Fruit fly (Drosophila melanogaster): ENCODE measurements around the gene rod.

rod gene

dm6 chr3R:31580586-31580994, at the start of gene rod, which contains the start of gene pygo:
TSS of gene rod (plus strand) at chr3R:31580951.
TSS of gene pygo (minus strand) at chr3R:31580699.
- TF ChIP-seq usp (GFP tag; optimal IDR thresholded peaks at IDR 0.05) (no peak), Dfd (GFP tag; optimal IDR thresholded peaks at IDR 0.05) (no peak), ey (GFP tag; optimal IDR thresholded peaks at IDR 0.05) (no peak), br (GFP tag; optimal IDR thresholded peaks at IDR 0.05) (no peak), lola (GFP tag; optimal IDR thresholded peaks at IDR 0.05) (no peak), Abd-B (GFP tag; optimal IDR thresholded peaks at IDR 0.05) (no peak), Vsx2 (GFP tag; optimal IDR thresholded peaks at IDR 0.05; ENCODE audit: partially characterized antibody) (no peak), tai (GFP tag; optimal IDR thresholded peaks at IDR 0.05) (no peak), h (GFP tag; optimal IDR thresholded peaks at IDR 0.05) (no peak)

- TF ChIP-seq HLH106 (tag; optimal IDR thresholded peaks at IDR 0.05) (no peak), CG32264 (GFP tag; optimal IDR thresholded peaks at IDR 0.05) (no peak), Hnf4 (GFP tag; optimal IDR thresholded peaks at IDR 0.05) (no peak), Mio (GFP tag; optimal IDR thresholded peaks at IDR 0.05) (no peak), rgr (GFP tag; optimal IDR thresholded peaks at IDR 0.05) (no peak), fru (GFP tag; optimal IDR thresholded peaks at IDR 0.05) (no peak), CrebA (GFP tag; optimal IDR thresholded peaks at IDR 0.05; ENCODE audit: borderline replicate concordance) (no peak), Sp1 (GFP tag; optimal IDR thresholded peaks at IDR 0.05) (no peak), OdsH (GFP tag; optimal IDR thresholded peaks at IDR 0.05) (no peak), Abd-B (GFP tag; optimal IDR thresholded peaks at IDR 0.05) (no peak), sv (GFP tag; optimal IDR thresholded peaks at IDR 0.05) (no peak), dsf (GFP tag; optimal IDR thresholded peaks at IDR 0.05; ENCODE audit: borderline replicate concordance) (no peak), dmrt93B (GFP tag; optimal IDR thresholded peaks at IDR 0.05) (no peak)
Measured at dm6 chr3R:31541915-31542314, 38.8 kb upstream of the rod start.

- no peak for TF ChIP-seq brk (GFP tag; optimal IDR thresholded peaks at IDR 0.05)
- peak; percentile 6 for TF ChIP-seq Dif (GFP tag; optimal IDR thresholded peaks at IDR 0.05; ENCODE audit: partially characterized antibody)
- no peak for TF ChIP-seq Rel (GFP tag; optimal IDR thresholded peaks at IDR 0.05)
- no peak for TF ChIP-seq Rel (tag; optimal IDR thresholded peaks at IDR 0.05)
Measured at dm6 chr3R:31542721-31543120, 38.0 kb upstream of the rod start, which contains the start of gene nyo. TSS of gene nyo (plus strand) at chr3R:31543032.

- TF ChIP-seq Mio (GFP tag; optimal IDR thresholded peaks at IDR 0.05): no peak
- TF ChIP-seq h (GFP tag; optimal IDR thresholded peaks at IDR 0.05): no peak
- no peak for TF ChIP-seq GATAd (GFP tag; optimal IDR thresholded peaks at IDR 0.05)
- no peak for TF ChIP-seq Myc (optimal IDR thresholded peaks at IDR 0.05)
- TF ChIP-seq N (GFP tag; optimal IDR thresholded peaks at IDR 0.05): no peak
- no peak for TF ChIP-seq tai (GFP tag; optimal IDR thresholded peaks at IDR 0.05)
- TF ChIP-seq brk (GFP tag; optimal IDR thresholded peaks at IDR 0.05): no peak
- no peak for TF ChIP-seq Hr83 (GFP tag; optimal IDR thresholded peaks at IDR 0.05; ENCODE audit: poor library complexity, severe bottlenecking)
- no peak for TF ChIP-seq Jra (GFP tag; optimal IDR thresholded peaks at IDR 0.05)
- TF ChIP-seq sage (GFP tag; optimal IDR thresholded peaks at IDR 0.05): no peak
Measured at dm6 chr3R:31548766-31549510, 31.8 kb upstream of the rod start.

dm6 chr3R:31550910-31551309, 29.8 kb upstream of the rod start:
- TF ChIP-seq Jra (GFP tag; optimal IDR thresholded peaks at IDR 0.05) (no peak), fru (GFP tag; optimal IDR thresholded peaks at IDR 0.05) (no peak), usp (GFP tag; optimal IDR thresholded peaks at IDR 0.05) (no peak)

- TF ChIP-seq Dif (GFP tag; optimal IDR thresholded peaks at IDR 0.05; ENCODE audit: partially characterized antibody): no peak
- TF ChIP-seq CG32264 (GFP tag; optimal IDR thresholded peaks at IDR 0.05): no peak
- TF ChIP-seq dsf (GFP tag; optimal IDR thresholded peaks at IDR 0.05; ENCODE audit: borderline replicate concordance): no peak
- TF ChIP-seq pan (optimal IDR thresholded peaks at IDR 0.05): no peak
- no peak for TF ChIP-seq Vsx2 (GFP tag; optimal IDR thresholded peaks at IDR 0.05; ENCODE audit: partially characterized antibody)
- TF ChIP-seq Jra (GFP tag; optimal IDR thresholded peaks at IDR 0.05): no peak
- TF ChIP-seq foxo (GFP tag; optimal IDR thresholded peaks at IDR 0.05): no peak
- TF ChIP-seq Dfd (GFP tag; optimal IDR thresholded peaks at IDR 0.05): no peak
- no peak for TF ChIP-seq ey (GFP tag; optimal IDR thresholded peaks at IDR 0.05)
- TF ChIP-seq HLH106 (tag; optimal IDR thresholded peaks at IDR 0.05): no peak
- no peak for TF ChIP-seq psq (GFP tag; optimal IDR thresholded peaks at IDR 0.05)
- no peak for TF ChIP-seq lola (GFP tag; optimal IDR thresholded peaks at IDR 0.05)
- TF ChIP-seq OdsH (GFP tag; optimal IDR thresholded peaks at IDR 0.05): no peak
- no peak for TF ChIP-seq br (GFP tag; optimal IDR thresholded peaks at IDR 0.05)
- no peak for TF ChIP-seq Abd-B (GFP tag; optimal IDR thresholded peaks at IDR 0.05)
- no peak for TF ChIP-seq rgr (GFP tag; optimal IDR thresholded peaks at IDR 0.05)
- TF ChIP-seq Mio (GFP tag; optimal IDR thresholded peaks at IDR 0.05): no peak
- TF ChIP-seq Hr83 (GFP tag; optimal IDR thresholded peaks at IDR 0.05; ENCODE audit: poor library complexity, severe bottlenecking): no peak
- no peak for TF ChIP-seq Myc (optimal IDR thresholded peaks at IDR 0.05)
Measured at dm6 chr3R:31558720-31559280, 22.0 kb upstream of the rod start.
